Worm (Caenorhabditis elegans): ENCODE measurements around the gene F31B9.3.

DNA sequence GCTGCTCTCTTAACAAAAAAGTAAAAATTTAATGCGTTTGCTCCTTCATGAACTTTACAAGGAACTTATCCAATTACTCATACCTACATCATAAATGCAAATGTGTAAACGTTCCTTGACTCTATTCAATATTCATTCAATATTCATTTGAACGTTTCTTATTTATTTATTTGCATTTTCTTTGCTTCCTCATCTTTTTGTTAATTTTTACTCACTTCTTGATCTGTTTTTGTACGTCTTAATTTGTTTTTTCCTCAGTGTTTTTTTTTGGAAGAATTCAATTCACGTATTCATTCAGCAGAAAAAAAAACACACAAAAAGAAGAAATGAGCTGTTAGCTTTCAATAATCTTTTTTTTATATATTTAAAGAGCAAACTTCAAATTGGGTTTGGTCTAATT lies 20.7 kb upstream of the F31B9.3 start:
- TF ChIP-seq ztf-11 (tag; optimal IDR thresholded peaks at IDR 0.05) (no peak), swsn-7 (tag; optimal IDR thresholded peaks at IDR 0.05) (no peak), sup-37 (GFP tag; optimal IDR thresholded peaks at IDR 0.05) (no peak), skn-1 (tag; optimal IDR thresholded peaks at IDR 0.05) (no peak), fos-1 (tag; optimal IDR thresholded peaks at IDR 0.05) (no peak), egl-27 (tag; optimal IDR thresholded peaks at IDR 0.05) (no peak), lin-15B (tag; optimal IDR thresholded peaks at IDR 0.05) (no peak)

All from whole organism, L1 larva.